Worm (Caenorhabditis elegans): ENCODE data around the gene rsa-2.

rsa-2 gene

ce11 chrIII:11031309-11031708 is 32.0 kb upstream of the rsa-2 start, which contains the start of gene Y48A6B.14:
Gene Y48A6B.14 (plus strand): TSS chrIII:11031609.
- no peak for TF ChIP-seq gmeb-2 (tag; optimal IDR thresholded peaks at IDR 0.05)
- TF ChIP-seq pag-3 (tag; optimal IDR thresholded peaks at IDR 0.05; ENCODE audit: borderline replicate concordance) = no peak
- TF ChIP-seq ceh-45 (GFP tag; IDR thresholded peaks at IDR 0.05) = no peak
- TF ChIP-seq ceh-19 (GFP tag; optimal IDR thresholded peaks at IDR 0.05) = no peak
- no peak for TF ChIP-seq sox-4 (tag; optimal IDR thresholded peaks at IDR 0.05)
- no peak for TF ChIP-seq npax-4 (tag; optimal IDR thresholded peaks at IDR 0.05)
- no peak for TF ChIP-seq elt-2 (tag; optimal IDR thresholded peaks at IDR 0.05)
- TF ChIP-seq hlh-8 (tag; optimal IDR thresholded peaks at IDR 0.05) = no peak
- no peak for TF ChIP-seq ceh-22 (tag; optimal IDR thresholded peaks at IDR 0.05)
- TF ChIP-seq dve-1 (tag; optimal IDR thresholded peaks at IDR 0.05) = no peak
- TF ChIP-seq ttx-3 (tag; optimal IDR thresholded peaks at IDR 0.05) = no peak
- TF ChIP-seq madf-2 (tag; optimal IDR thresholded peaks at IDR 0.05) = no peak
- TF ChIP-seq unc-42 (tag; optimal IDR thresholded peaks at IDR 0.05) = no peak
- TF ChIP-seq C38D4.7 (GFP tag; optimal IDR thresholded peaks at IDR 0.05) = no peak
- TF ChIP-seq ahr-1 (tag; optimal IDR thresholded peaks at IDR 0.05) = no peak
- TF ChIP-seq lim-6 (tag; optimal IDR thresholded peaks at IDR 0.05) = no peak

DNA sequence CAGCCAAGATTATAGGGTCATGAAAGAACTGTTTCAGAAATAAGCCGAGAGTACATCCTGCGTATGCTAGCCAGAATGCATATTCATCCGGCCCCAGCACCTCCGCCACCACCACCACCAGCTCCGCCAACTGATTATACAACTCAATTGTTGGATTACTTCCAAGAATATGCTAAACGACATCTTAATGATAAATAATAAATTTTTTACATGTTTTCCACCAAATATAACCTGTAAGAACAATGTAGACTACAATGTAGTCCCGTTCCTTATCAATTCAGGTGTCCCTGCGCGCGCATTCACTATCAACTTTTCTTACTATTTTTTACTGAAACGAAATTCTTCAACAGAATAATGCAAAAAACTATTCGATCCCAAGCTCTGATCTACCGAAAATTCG is 30.4 kb upstream of the rsa-2 start, which contains the start of gene Y48A6B.9:
Gene Y48A6B.9, plus strand, starts transcription at position 301 of the 400 bp plus-strand sequence.
- TF ChIP-seq unc-42 (tag; optimal IDR thresholded peaks at IDR 0.05) (no peak), C38D4.7 (GFP tag; optimal IDR thresholded peaks at IDR 0.05) (no peak), pax-1 (tag; optimal IDR thresholded peaks at IDR 0.05) (no peak), ceh-6 (GFP tag; optimal IDR thresholded peaks at IDR 0.05) (no peak), T23F11.4 (GFP tag; optimal IDR thresholded peaks at IDR 0.05) (no peak), che-1 (tag; optimal IDR thresholded peaks at IDR 0.05) (no peak), hlh-6 (tag; optimal IDR thresholded peaks at IDR 0.05) (no peak), hlh-13 (GFP tag; optimal IDR thresholded peaks at IDR 0.05) (no peak), dve-1 (tag; optimal IDR thresholded peaks at IDR 0.05) (no peak)

DNA sequence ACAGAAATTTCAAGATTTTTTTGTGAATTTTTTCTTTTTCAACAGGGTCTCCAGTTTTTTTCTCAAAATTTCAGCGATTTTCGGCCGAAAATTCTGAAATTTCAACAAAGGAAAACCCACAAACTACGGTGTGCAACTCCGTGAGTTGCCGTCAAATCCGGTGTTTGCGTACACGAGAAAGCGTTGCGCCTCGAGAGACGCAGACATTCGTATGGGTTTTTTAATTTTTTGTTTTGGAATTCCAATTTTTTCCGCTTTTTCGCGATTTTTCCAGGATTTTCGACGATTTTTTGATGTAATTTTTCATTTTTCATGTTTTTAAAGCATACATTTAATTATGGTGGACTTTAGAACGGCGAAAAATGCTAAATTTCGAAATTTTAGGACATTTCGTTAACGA is 27.1 kb upstream of the rsa-2 start:
- TF ChIP-seq nfya-1 (tag; optimal IDR thresholded peaks at IDR 0.05) (peak; percentile 61), pax-1 (tag; optimal IDR thresholded peaks at IDR 0.05) (peak; percentile 41), unc-42 (tag; optimal IDR thresholded peaks at IDR 0.05) (peak; percentile 6), ceh-31 (tag; optimal IDR thresholded peaks at IDR 0.05) (peak; percentile 21), tbx-7 (tag; optimal IDR thresholded peaks at IDR 0.05) (no peak), T23F11.4 (GFP tag; optimal IDR thresholded peaks at IDR 0.05) (no peak), unc-86 (tag; optimal IDR thresholded peaks at IDR 0.05) (peak; percentile 1), ceh-2 (tag; optimal IDR thresholded peaks at IDR 0.05) (no peak), unc-55 (GFP tag; optimal IDR thresholded peaks at IDR 0.05) (peak; percentile 48)

- no peak for TF ChIP-seq nhr-11 (tag; optimal IDR thresholded peaks at IDR 0.05)
These were observed 26.6 kb upstream of the rsa-2 start, which contains the start of gene spat-2 for ce11 chrIII:11036640-11037039. Gene spat-2 (plus strand): TSS chrIII:11036940.

DNA sequence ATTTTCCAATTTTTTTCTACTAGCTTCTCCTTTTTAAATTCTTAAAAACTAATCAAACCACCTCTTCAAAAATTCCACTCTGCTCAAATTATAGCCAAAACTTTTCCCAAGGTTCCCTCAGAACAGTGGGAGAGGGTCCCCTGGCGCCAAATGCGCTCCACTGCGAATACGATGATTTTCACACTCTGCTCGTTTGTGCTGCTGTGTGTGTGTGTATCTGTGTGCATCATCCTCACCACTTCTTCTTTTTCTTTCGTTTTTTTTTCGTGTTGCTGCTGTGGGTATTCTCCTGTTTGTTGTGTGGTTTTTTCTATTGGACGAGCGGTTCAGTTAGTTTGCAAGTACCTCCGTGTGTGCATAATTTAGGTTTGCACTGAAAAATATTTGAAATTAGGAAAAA is 24.0 kb upstream of the rsa-2 start:
- TF ChIP-seq pros-1 (tag; optimal IDR thresholded peaks at IDR 0.05) (no peak), rnt-1 (tag; optimal IDR thresholded peaks at IDR 0.05) (no peak), ceh-31 (tag; optimal IDR thresholded peaks at IDR 0.05) (peak; percentile 5), unc-42 (tag; optimal IDR thresholded peaks at IDR 0.05) (peak; percentile 26), tbx-2 (tag; optimal IDR thresholded peaks at IDR 0.05) (peak; percentile 25), nfya-1 (tag; optimal IDR thresholded peaks at IDR 0.05) (peak; percentile 30)

ce11 chrIII:11040606-11041005 is 22.7 kb upstream of the rsa-2 start:
- no peak for TF ChIP-seq npax-4 (tag; optimal IDR thresholded peaks at IDR 0.05)
- TF ChIP-seq ahr-1 (tag; optimal IDR thresholded peaks at IDR 0.05) = no peak
- TF ChIP-seq sdc-2 (tag; optimal IDR thresholded peaks at IDR 0.05) = no peak
- no peak for TF ChIP-seq pax-1 (tag; optimal IDR thresholded peaks at IDR 0.05)
- TF ChIP-seq eyg-1 (tag; optimal IDR thresholded peaks at IDR 0.05) = no peak
- TF ChIP-seq tbx-2 (tag; optimal IDR thresholded peaks at IDR 0.05) = no peak
- TF ChIP-seq nhr-232 (tag; optimal IDR thresholded peaks at IDR 0.05) = no peak
- TF ChIP-seq elt-4 (tag; optimal IDR thresholded peaks at IDR 0.05) = no peak
- TF ChIP-seq K09A11.1 (tag; optimal IDR thresholded peaks at IDR 0.05; ENCODE audit: insufficient read depth) = no peak
- TF ChIP-seq ets-4 (tag; optimal IDR thresholded peaks at IDR 0.05) = no peak
- no peak for TF ChIP-seq lim-6 (tag; optimal IDR thresholded peaks at IDR 0.05)
- TF ChIP-seq hlh-30 (tag; optimal IDR thresholded peaks at IDR 0.05; ENCODE audit: insufficient read depth) = no peak
- TF ChIP-seq hlh-6 (tag; optimal IDR thresholded peaks at IDR 0.05) = no peak
- no peak for TF ChIP-seq elt-2 (tag; optimal IDR thresholded peaks at IDR 0.05)
- no peak for TF ChIP-seq ref-2 (tag; optimal IDR thresholded peaks at IDR 0.05)
- no peak for TF ChIP-seq pag-3 (tag; optimal IDR thresholded peaks at IDR 0.05; ENCODE audit: borderline replicate concordance)
- TF ChIP-seq C08G9.2 (tag; optimal IDR thresholded peaks at IDR 0.05) = no peak

Data from whole organism, late embryonic.